Worm (Caenorhabditis elegans) whole organism, L4 larva: ENCODE data around the gene E02C12.8.

ENCODE experiments used
- F10B5.3 ChIP-seq: sonication (generic microtip); optimal IDR thresholded peaks from 2 replicates; lab custom pipeline; 2016; ENCODE audit warnings: mild to moderate bottlenecking, missing genetic modification characterization, missing compliant biosample characterization
- F26F4.8 ChIP-seq: fragments of 200-800 bp; sonication (Bioruptor generic); conservative IDR thresholded peaks from 2 replicates; pipeline ENCODE4 v1.3.6; 2022; ENCODE audit warnings: missing genetic modification characterization, missing compliant biosample characterization
- F37D6.2 ChIP-seq: sonication (generic microtip); optimal IDR thresholded peaks from 2 replicates; lab custom pipeline; 2016; ENCODE audit warnings: mild to moderate bottlenecking, missing genetic modification characterization, missing compliant biosample characterization
- F49E8.2 ChIP-seq: sonication (generic microtip); optimal IDR thresholded peaks from 2 replicates; lab custom pipeline; 2016; ENCODE audit warnings: missing compliant biosample characterization, mild to moderate bottlenecking, missing genetic modification characterization, borderline replicate concordance
- R02D3.7 ChIP-seq: fragments of 150-350 bp; sonication (generic microtip); optimal IDR thresholded peaks from 3 replicates; lab custom pipeline; 2014; ENCODE audit warnings: missing biosample characterization, missing genetic modification characterization
- Y75B8A.6 ChIP-seq: fragments of 200-800 bp; sonication (Bioruptor generic); IDR thresholded peaks from 2 replicates; pipeline ENCODE4 v1.3.6; 2022; ENCODE audit warnings: missing genetic modification reagents, missing genetic modification characterization, missing compliant biosample characterization
- ZK546.5 ChIP-seq, 2 experiments: sonication (generic microtip); optimal IDR thresholded peaks; 2 replicates each; lab custom pipeline; 2017; ENCODE audit warnings: missing biosample characterization in 2 of 2, missing genetic modification characterization in 2 of 2
- aly-2 ChIP-seq: sonication (generic microtip); optimal IDR thresholded peaks from 2 replicates; lab custom pipeline; 2018; ENCODE audit warnings: missing biosample characterization, missing genetic modification characterization
- arid-1 ChIP-seq: fragments of 200-800 bp; sonication (Bioruptor generic); conservative IDR thresholded peaks from 2 replicates; pipeline ENCODE4 v1.3.6; 2022; ENCODE audit warnings: missing genetic modification reagents, missing genetic modification characterization, missing compliant biosample characterization
- ceh-44 ChIP-seq: fragments of 200-800 bp; sonication (Bioruptor generic); IDR thresholded peaks from 2 replicates; pipeline ENCODE4 v1.3.6; 2022; ENCODE audit warnings: missing genetic modification reagents, missing genetic modification characterization, missing compliant biosample characterization
- ceh-62 ChIP-seq: sonication (generic microtip); optimal IDR thresholded peaks from 2 replicates; lab custom pipeline; 2017; ENCODE audit warnings: missing biosample characterization, missing genetic modification characterization
- ceh-82 ChIP-seq: sonication (generic microtip); optimal IDR thresholded peaks from 2 replicates; lab custom pipeline; 2017; ENCODE audit warnings: missing biosample characterization, missing genetic modification characterization
- ctbp-1 ChIP-seq: fragments of 200-800 bp; sonication (Bioruptor generic); IDR thresholded peaks from 2 replicates; pipeline ENCODE4 v1.3.6; 2022; ENCODE audit warnings: missing genetic modification reagents, missing genetic modification characterization, missing compliant biosample characterization
- daf-12 ChIP-seq: fragments of 150-350 bp; optimal IDR thresholded peaks from 2 replicates; lab custom pipeline; 2014; ENCODE audit warnings: missing biosample characterization, missing genetic modification reagents, missing genetic modification characterization
- daf-19 ChIP-seq: fragments of 200-800 bp; sonication (Bioruptor generic); conservative IDR thresholded peaks from 2 replicates; pipeline ENCODE4 v1.3.6; 2022; ENCODE audit warnings: missing genetic modification characterization, missing compliant biosample characterization
- daf-8 ChIP-seq: fragments of 200-800 bp; sonication (Bioruptor generic); IDR thresholded peaks from 2 replicates; pipeline ENCODE4 v1.3.6; 2022; ENCODE audit warnings: missing genetic modification characterization, missing compliant biosample characterization
- dmd-8 ChIP-seq: fragments of 200-800 bp; sonication (Bioruptor generic); IDR thresholded peaks from 2 replicates; pipeline ENCODE4 v1.3.6; 2022; ENCODE audit warnings: missing genetic modification characterization, missing compliant biosample characterization
- dpl-1 ChIP-seq: fragments of 150-350 bp; optimal IDR thresholded peaks from 2 replicates; lab custom pipeline; 2014; ENCODE audit warnings: missing biosample characterization, missing genetic modification reagents, missing genetic modification characterization
- duxl-1 ChIP-seq: sonication (generic microtip); optimal IDR thresholded peaks from 2 replicates; lab custom pipeline; 2016; ENCODE audit warnings: mild to moderate bottlenecking, missing genetic modification characterization, moderate library complexity, missing compliant biosample characterization; ENCODE audit not compliant: poor library complexity
- fos-1 ChIP-seq: fragments of 150-350 bp; optimal IDR thresholded peaks from 2 replicates; lab custom pipeline; 2014; ENCODE audit warnings: missing biosample characterization, missing genetic modification characterization
- hif-1 ChIP-seq, 2 experiments: sonication (generic microtip); optimal IDR thresholded peaks; 2 replicates each; lab custom pipeline; 2016 to 2017; ENCODE audit warnings: missing compliant biosample characterization in 2 of 2, missing genetic modification characterization in 2 of 2, missing genetic modification reagents in 2 of 2, missing genotype in 2 of 2, mild to moderate bottlenecking in 1 of 2
- hlh-30 ChIP-seq: sonication (generic microtip); optimal IDR thresholded peaks from 2 replicates; lab custom pipeline; 2017; ENCODE audit warnings: antibody characterized with exemption, mild to moderate bottlenecking, missing genetic modification characterization, missing compliant biosample characterization; ENCODE audit not compliant: insufficient read depth
- hmg-1.1 ChIP-seq: fragments of 200-800 bp; sonication (Bioruptor generic); IDR thresholded peaks from 2 replicates; pipeline ENCODE4 v1.3.6; 2022; ENCODE audit warnings: missing genetic modification reagents, missing genetic modification characterization, missing compliant biosample characterization
- lim-7 ChIP-seq: fragments of 200-800 bp; sonication (Bioruptor generic); IDR thresholded peaks from 2 replicates; pipeline ENCODE4 v1.3.6; 2022; ENCODE audit warnings: missing genetic modification characterization, missing compliant biosample characterization
- lin-1 ChIP-seq: fragments of 200-800 bp; sonication (Bioruptor generic); IDR thresholded peaks from 2 replicates; pipeline ENCODE4 v1.3.6; 2022; ENCODE audit warnings: missing genetic modification reagents, missing genetic modification characterization, missing compliant biosample characterization
- lin-15B ChIP-seq: fragments of 150-350 bp; sonication (generic microtip); optimal IDR thresholded peaks from 3 replicates; lab custom pipeline; 2014; ENCODE audit warnings: missing biosample characterization, missing genetic modification characterization
- lin-29 ChIP-seq: fragments of 200-800 bp; sonication (Bioruptor generic); IDR thresholded peaks from 2 replicates; pipeline ENCODE4 v1.3.6; 2022; ENCODE audit warnings: missing genetic modification reagents, missing genetic modification characterization, missing compliant biosample characterization
- lin-38 ChIP-seq: fragments of 200-800 bp; sonication (Bioruptor generic); IDR thresholded peaks from 2 replicates; pipeline ENCODE4 v1.3.6; 2022; ENCODE audit warnings: missing genetic modification reagents, missing genetic modification characterization, missing compliant biosample characterization
- lir-3 ChIP-seq: sonication (generic microtip); optimal IDR thresholded peaks from 2 replicates; lab custom pipeline; 2016; ENCODE audit warnings: mild to moderate bottlenecking, missing genetic modification characterization, missing compliant biosample characterization
- madf-5 ChIP-seq, 2 experiments: fragments of 200-800 bp; sonication (Bioruptor generic); IDR thresholded peaks; 2 replicates each; pipeline ENCODE4 v1.3.6; 2022; ENCODE audit warnings: missing compliant biosample characterization in 2 of 2, missing genetic modification characterization in 2 of 2
- mep-1 ChIP-seq: fragments of 150-350 bp; sonication (generic microtip); optimal IDR thresholded peaks from 3 replicates; lab custom pipeline; 2014; ENCODE audit warnings: missing biosample characterization, missing genetic modification characterization
- mes-2 ChIP-seq: sonication (generic microtip); optimal IDR thresholded peaks from 2 replicates; lab custom pipeline; 2016; ENCODE audit warnings: missing genotype, mild to moderate bottlenecking, missing genetic modification characterization, missing compliant biosample characterization; ENCODE audit not compliant: poor library complexity, severe bottlenecking
- mxl-2 ChIP-seq: fragments of 200-800 bp; sonication (Bioruptor generic); conservative IDR thresholded peaks from 2 replicates; pipeline ENCODE4 v1.3.6; 2022; ENCODE audit warnings: missing genetic modification reagents, missing genetic modification characterization, missing compliant biosample characterization
- mxl-3 ChIP-seq: fragments of 200-800 bp; sonication (Bioruptor generic); optimal IDR thresholded peaks from 2 replicates; lab custom pipeline; 2018; ENCODE audit warnings: mild to moderate bottlenecking, missing genetic modification characterization, missing compliant biosample characterization
- nhr-102 ChIP-seq: sonication (generic microtip); optimal IDR thresholded peaks from 2 replicates; lab custom pipeline; 2016; ENCODE audit warnings: mild to moderate bottlenecking, missing genetic modification characterization, moderate library complexity, missing compliant biosample characterization
- nhr-237 ChIP-seq: sonication (generic microtip); optimal IDR thresholded peaks from 2 replicates; lab custom pipeline; 2017; ENCODE audit warnings: missing biosample characterization, missing genetic modification characterization
- nhr-41 ChIP-seq: fragments of 200-800 bp; sonication (Bioruptor generic); IDR thresholded peaks from 2 replicates; pipeline ENCODE4 v1.3.6; 2022; ENCODE audit warnings: missing genetic modification reagents, missing genetic modification characterization, missing compliant biosample characterization
- nhr-42 ChIP-seq: fragments of 200-800 bp; sonication (Bioruptor generic); IDR thresholded peaks from 2 replicates; pipeline ENCODE4 v1.3.6; 2022; ENCODE audit warnings: missing genetic modification characterization, missing compliant biosample characterization
- php-3 ChIP-seq: fragments of 200-800 bp; sonication (Bioruptor generic); IDR thresholded peaks from 2 replicates; pipeline ENCODE4 v1.3.6; 2022; ENCODE audit warnings: missing genetic modification reagents, missing genetic modification characterization, missing compliant biosample characterization
- rbr-2 ChIP-seq: sonication (generic microtip); optimal IDR thresholded peaks from 2 replicates; lab custom pipeline; 2016; ENCODE audit warnings: missing genotype, missing genetic modification characterization, missing compliant biosample characterization
- set-16 ChIP-seq: fragments of 200-800 bp; sonication (Bioruptor generic); IDR thresholded peaks from 2 replicates; pipeline ENCODE4 v1.3.6; 2022; ENCODE audit warnings: missing genetic modification reagents, missing genetic modification characterization, missing compliant biosample characterization
- snpc-1.2 ChIP-seq: fragments of 200-800 bp; sonication (Bioruptor generic); IDR thresholded peaks from 2 replicates; pipeline ENCODE4 v1.3.6; 2022; ENCODE audit warnings: missing genetic modification reagents, missing genetic modification characterization, missing compliant biosample characterization
- spr-1 ChIP-seq: sonication (generic microtip); optimal IDR thresholded peaks from 2 replicates; lab custom pipeline; 2016; ENCODE audit warnings: mild to moderate bottlenecking, missing genetic modification characterization, missing compliant biosample characterization
- tag-97 ChIP-seq: fragments of 200-800 bp; sonication (Bioruptor generic); IDR thresholded peaks from 2 replicates; pipeline ENCODE4 v1.3.6; 2022; ENCODE audit warnings: missing genetic modification characterization, missing compliant biosample characterization
- unc-130 ChIP-seq: sonication (generic microtip); optimal IDR thresholded peaks from 2 replicates; lab custom pipeline; 2016; ENCODE audit warnings: missing genetic modification reagents, missing genetic modification characterization, missing compliant biosample characterization
- unc-39 ChIP-seq: sonication (generic microtip); optimal IDR thresholded peaks from 2 replicates; lab custom pipeline; 2017; ENCODE audit warnings: missing biosample characterization, missing genetic modification characterization
- unc-62 ChIP-seq, 3 experiments: fragments of 150-350 bp in 1 of 3; sonication (generic microtip); optimal IDR thresholded peaks in 2 of 3; peaks in 1 of 3; 1 replicate in 1 of 3; 2 replicates in 2 of 3; lab custom pipeline; 2014 to 2017; ENCODE audit warnings: missing biosample characterization in 3 of 3, missing genetic modification characterization in 3 of 3, missing genetic modification reagents in 3 of 3, missing genotype in 1 of 3
- zip-11 ChIP-seq: fragments of 200-800 bp; sonication (Bioruptor generic); IDR thresholded peaks from 2 replicates; pipeline ENCODE4 v1.3.6; 2022; ENCODE audit warnings: missing genetic modification characterization, missing compliant biosample characterization
- zip-2 ChIP-seq: fragments of 150-350 bp; optimal IDR thresholded peaks from 2 replicates; lab custom pipeline; 2014; ENCODE audit warnings: missing biosample characterization, missing genetic modification characterization

E02C12.8 gene

ce11 chrV:9342965-9343628 is 30.3 kb downstream of the E02C12.8 start (continued):
- TF ChIP-seq hif-1 (tag; optimal IDR thresholded peaks at IDR 0.05; lab: Kevin White, UChicago), result no peak
- TF ChIP-seq nhr-42 (GFP tag; lab: Robert Waterston, UW), result peak; percentile 84
- TF ChIP-seq arid-1, result peak; percentile 48; the same call in 1 of the 2 replicates
- TF ChIP-seq ceh-62 (tag; lab: Kevin White, UChicago), result no peak
- TF ChIP-seq Y75B8A.6 (GFP tag; lab: Robert Waterston, UW), result no peak
- peak; percentile 77 for TF ChIP-seq lin-29 (GFP tag; lab: Robert Waterston, UW)
- TF ChIP-seq unc-62 (GFP tag; optimal IDR thresholded peaks at IDR 0.05 in 1 of 2; lab: Kevin White, UChicago), result peak in 1 of 2 experiments; percentile 91
- TF ChIP-seq unc-62 (tag; optimal IDR thresholded peaks at IDR 0.05; lab: Kevin White, UChicago), result no peak
- TF ChIP-seq duxl-1 (tag; lab: Kevin White, UChicago), result no peak
- TF ChIP-seq lir-3 (tag; lab: Kevin White, UChicago), result no peak
- TF ChIP-seq tag-97 (GFP tag; lab: Robert Waterston, UW), result no peak
- no peak for TF ChIP-seq ceh-82
- no peak for TF ChIP-seq dmd-8 (GFP tag; lab: Robert Waterston, UW)
- TF ChIP-seq F26F4.8 (GFP tag; lab: Robert Waterston, UW), result no peak
- TF ChIP-seq madf-5 (GFP tag; IDR thresholded peaks at IDR 0.05; lab: Robert Waterston, UW), result no peak
- TF ChIP-seq set-16 (GFP tag; lab: Robert Waterston, UW), result no peak
- TF ChIP-seq ceh-44, result no peak; the same call in 1 of the 2 replicates
- no peak for TF ChIP-seq hlh-30 (tag; lab: Kevin White, UChicago)
- TF ChIP-seq hmg-1.1 (GFP tag; lab: Robert Waterston, UW), result peak; percentile 59
- TF ChIP-seq daf-19 (GFP tag; lab: Robert Waterston, UW), result peak; percentile 80; the same call in 1 of the 2 replicates
- TF ChIP-seq snpc-1.2 (GFP tag; lab: Robert Waterston, UW), result peak; percentile 69
- 0 out of 2 replicates have a peak, but pooled peaks have one; percentile 33 for TF ChIP-seq zip-11 (GFP tag; lab: Robert Waterston, UW)
- no peak for TF ChIP-seq nhr-41 (GFP tag; lab: Robert Waterston, UW)
- no peak for TF ChIP-seq ZK546.5 (tag; optimal IDR thresholded peaks at IDR 0.05; lab: Kevin White, UChicago)
- no peak for TF ChIP-seq daf-12 (tag; lab: Kevin White, UChicago)
- TF ChIP-seq dpl-1, result no peak
- peak; percentile 52; the same call in 1 of the 2 replicates for TF ChIP-seq php-3
- no peak for TF ChIP-seq mes-2 (tag; lab: Kevin White, UChicago)
- no peak for TF ChIP-seq unc-130
- TF ChIP-seq lin-15B (tag; lab: Kevin White, UChicago), result no peak
- peak; percentile 73 for TF ChIP-seq lin-38 (GFP tag; lab: Robert Waterston, UW)
- TF ChIP-seq zip-2 (tag; lab: Kevin White, UChicago), result no peak
- TF ChIP-seq lim-7 (GFP tag; lab: Robert Waterston, UW), result peak; percentile 69
- TF ChIP-seq lin-1 (GFP tag; lab: Robert Waterston, UW), result peak; percentile 21
- no peak for TF ChIP-seq rbr-2 (tag; lab: Kevin White, UChicago)
- no peak for TF ChIP-seq F10B5.3
- no peak; the same call in 1 of the 2 replicates for TF ChIP-seq daf-8
- no peak for TF ChIP-seq nhr-102 (tag; lab: Kevin White, UChicago)
- no peak for TF ChIP-seq aly-2 (tag; lab: Kevin White, UChicago)
- no peak for TF ChIP-seq mxl-3
- TF ChIP-seq ctbp-1 (GFP tag; lab: Robert Waterston, UW), result peak; percentile 64
- TF ChIP-seq nhr-237, result no peak
- TF ChIP-seq F49E8.2, result no peak
- no peak for TF ChIP-seq R02D3.7 (tag; lab: Kevin White, UChicago)
- TF ChIP-seq fos-1, result peak; percentile 37
- TF ChIP-seq mep-1 (tag; lab: Kevin White, UChicago), result no peak
- no peak for TF ChIP-seq F37D6.2
- TF ChIP-seq spr-1, result no peak
- TF ChIP-seq unc-39 (tag; lab: Kevin White, UChicago), result no peak
- TF ChIP-seq mxl-2 (GFP tag; lab: Robert Waterston, UW), result no peak
